Worm (Caenorhabditis elegans): ENCODE results near the gene F21F8.5.

Gene F21F8.5

DNA sequence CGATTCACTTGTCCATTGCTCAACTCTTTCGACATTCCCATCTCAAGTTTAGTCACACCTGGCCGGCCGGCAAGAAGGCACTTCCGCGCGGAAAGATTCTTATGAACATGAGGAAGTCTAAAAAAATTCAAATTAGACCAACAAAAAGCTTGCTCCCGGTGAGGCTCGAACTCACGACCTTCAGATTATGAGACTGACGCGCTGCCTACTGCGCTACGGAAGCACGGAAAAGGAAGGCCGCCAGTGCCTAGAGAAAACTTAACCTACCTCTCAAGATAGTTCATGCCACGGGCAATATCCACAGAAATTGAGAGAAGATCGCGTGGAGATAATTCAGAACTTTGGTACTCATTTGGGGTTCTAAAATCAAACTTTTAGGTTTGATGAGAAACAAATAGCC lies 36.1 kb downstream of the F21F8.5 start (continued):
- TF ChIP-seq dpl-1 (GFP tag; optimal IDR thresholded peaks at IDR 0.05) (no peak), somi-1 (GFP tag; optimal IDR thresholded peaks at IDR 0.05) (no peak), tbp1 (GFP tag; optimal IDR thresholded peaks at IDR 0.05) (peak; percentile 91)

DNA sequence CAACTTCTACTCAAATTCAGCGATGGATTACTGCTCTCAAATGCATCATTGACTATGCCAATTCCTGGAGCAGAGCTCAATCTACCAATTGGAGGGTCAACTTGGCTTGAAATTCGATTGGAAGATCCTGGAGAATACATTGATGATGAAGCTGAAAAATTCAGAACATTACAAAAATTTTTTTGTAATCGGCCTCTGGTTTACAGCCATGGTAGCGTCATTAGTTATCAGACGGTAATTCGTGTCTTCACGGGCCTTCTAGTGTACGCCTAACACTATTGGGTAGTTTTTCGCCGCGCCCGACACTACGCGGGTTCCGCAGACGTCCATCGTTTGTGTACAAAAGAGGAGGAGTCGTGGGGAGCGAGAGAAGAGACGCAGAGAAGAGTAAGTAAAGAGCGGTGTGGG lies 37.4 kb downstream of the F21F8.5 start:
- TF ChIP-seq unc-62 (GFP tag; optimal IDR thresholded peaks at IDR 0.05) (no peak), ccch-3 (GFP tag; optimal IDR thresholded peaks at IDR 0.05) (no peak), attf-5 (GFP tag; optimal IDR thresholded peaks at IDR 0.05) (peak; percentile 47), madf-3 (GFP tag; IDR thresholded peaks at IDR 0.05) (peak; percentile 74), lin-35 (GFP tag; optimal IDR thresholded peaks at IDR 0.05) (peak in 2 of 3 experiments; percentile 31 to 75), lin-26 (GFP tag; IDR thresholded peaks at IDR 0.05) (peak; percentile 59; the same call in 1 of the 2 replicates), mxl-1 (tag; optimal IDR thresholded peaks at IDR 0.05) (peak; percentile 31), sdz-38 (tag; optimal IDR thresholded peaks at IDR 0.05) (no peak), rcor-1 (GFP tag; IDR thresholded peaks at IDR 0.05) (peak; percentile 95), zfh-2 (GFP tag; conservative IDR thresholded peaks at IDR 0.05) (peak; percentile 75), atf-7 (tag; optimal IDR thresholded peaks at IDR 0.05) (peak; percentile 67), Y56A3A.18 (GFP tag; IDR thresholded peaks at IDR 0.05) (peak; percentile 94), hmg-20 (GFP tag; IDR thresholded peaks at IDR 0.05) (peak; percentile 84), madf-8 (GFP tag; conservative IDR thresholded peaks at IDR 0.05) (peak; percentile 65), F22D6.2 (tag; optimal IDR thresholded peaks at IDR 0.05) (peak; percentile 41), ceh-79 (tag; optimal IDR thresholded peaks at IDR 0.05) (no peak), Y95B8A.8 (GFP tag; IDR thresholded peaks at IDR 0.05) (peak; percentile 86), F57C9.4 (tag; optimal IDR thresholded peaks at IDR 0.05) (no peak), bed-1 (GFP tag; IDR thresholded peaks at IDR 0.05) (no peak), madf-6 (GFP tag; IDR thresholded peaks at IDR 0.05) (peak; percentile 91), hlh-26 (GFP tag; conservative IDR thresholded peaks at IDR 0.05) (no peak), cebp-2 (GFP tag; IDR thresholded peaks at IDR 0.05) (0 out of 2 replicates have a peak, but pooled peaks have one; percentile 9), lsl-1 (GFP tag; optimal IDR thresholded peaks at IDR 0.05) (peak; percentile 83), B0035.1 (tag; optimal IDR thresholded peaks at IDR 0.05) (no peak), nfya-2 (GFP tag; IDR thresholded peaks at IDR 0.05) (no peak), ama-1 (optimal IDR thresholded peaks at IDR 0.05) (peak; percentile 91), ama-1 (GFP tag; optimal IDR thresholded peaks at IDR 0.05) (peak in 1 of 2 experiments; percentile 35), nfyb-1 (GFP tag; IDR thresholded peaks at IDR 0.05) (peak; percentile 91), him-1 (tag; optimal IDR thresholded peaks at IDR 0.05) (peak; percentile 99), K12H6.12 (tag; optimal IDR thresholded peaks at IDR 0.05) (peak; percentile 54), nfya-1 (tag; optimal IDR thresholded peaks at IDR 0.05; ENCODE audit: borderline replicate concordance, insufficient read depth) (no peak), sea-2 (GFP tag; IDR thresholded peaks at IDR 0.05) (no peak), F37B4.10 (GFP tag; IDR thresholded peaks at IDR 0.05) (no peak), ztf-18 (tag; optimal IDR thresholded peaks at IDR 0.05) (peak; percentile 72), somi-1 (GFP tag; optimal IDR thresholded peaks at IDR 0.05) (peak; percentile 80), C06A6.2 (GFP tag; conservative IDR thresholded peaks at IDR 0.05) (peak; percentile 74), K11D2.4 (GFP tag; IDR thresholded peaks at IDR 0.05) (peak; percentile 37; the same call in 1 of the 2 replicates), athp-1 (tag; optimal IDR thresholded peaks at IDR 0.05) (peak; percentile 40), tbp1 (GFP tag; optimal IDR thresholded peaks at IDR 0.05) (peak; percentile 84), ztf-28 (GFP tag; IDR thresholded peaks at IDR 0.05) (peak; percentile 91), efl-1 (GFP tag; optimal IDR thresholded peaks at IDR 0.05) (peak; percentile 35), D2030.7 (GFP tag; IDR thresholded peaks at IDR 0.05) (peak; percentile 98), aptf-3 (GFP tag; IDR thresholded peaks at IDR 0.05) (no peak), F55B11.4 (tag; optimal IDR thresholded peaks at IDR 0.05; ENCODE audit: borderline replicate concordance, insufficient read depth) (no peak), attf-6 (GFP tag; IDR thresholded peaks at IDR 0.05) (peak; percentile 94), dpl-1 (GFP tag; optimal IDR thresholded peaks at IDR 0.05) (peak; percentile 40), tlf-1 (GFP tag; optimal IDR thresholded peaks at IDR 0.05) (peak; percentile 69), lir-1 (GFP tag; conservative IDR thresholded peaks at IDR 0.05) (peak; percentile 70; the same call in 1 of the 2 replicates)

Measured in whole organism, young adult.